Worm (Caenorhabditis elegans): ENCODE data around the gene cyp-25A3.

Gene cyp-25A3

ce11 chrIII:3857007-3857406 lies 17.5 kb upstream of the cyp-25A3 start:
- TF ChIP-seq hmg-1.2 (GFP tag; IDR thresholded peaks at IDR 0.05) (peak; percentile 96), cebp-1 (GFP tag; IDR thresholded peaks at IDR 0.05) (peak; percentile 73), cebp-1 (tag; optimal IDR thresholded peaks at IDR 0.05) (peak; percentile 39), let-526 (GFP tag; IDR thresholded peaks at IDR 0.05) (peak; percentile 85; the same call in 1 of the 2 replicates), Y95B8A.8 (GFP tag; IDR thresholded peaks at IDR 0.05) (0 out of 2 replicates have a peak, but pooled peaks have one; percentile 53), aptf-2 (GFP tag; conservative IDR thresholded peaks at IDR 0.05) (0 out of 2 replicates have a peak, but pooled peaks have one; percentile 15), C06A6.2 (GFP tag; conservative IDR thresholded peaks at IDR 0.05) (peak; percentile 68), egl-44 (GFP tag; IDR thresholded peaks at IDR 0.05) (0 out of 2 replicates have a peak, but pooled peaks have one; percentile 36), C17E4.6 (GFP tag; IDR thresholded peaks at IDR 0.05) (peak; percentile 47; the same call in 1 of the 2 replicates), egrh-3 (GFP tag; IDR thresholded peaks at IDR 0.05) (0 out of 2 replicates have a peak, but pooled peaks have one; percentile 11), egl-18 (GFP tag; IDR thresholded peaks at IDR 0.05) (peak; percentile 56; the same call in 1 of the 2 replicates), ztf-28 (GFP tag; IDR thresholded peaks at IDR 0.05) (peak; percentile 59; the same call in 1 of the 2 replicates), ceh-91 (GFP tag; IDR thresholded peaks at IDR 0.05) (peak; percentile 64; the same call in 1 of the 2 replicates), mcd-1 (GFP tag; IDR thresholded peaks at IDR 0.05) (peak; percentile 91), F33H1.4 (GFP tag; IDR thresholded peaks at IDR 0.05) (peak; percentile 59), ceh-27 (GFP tag; optimal IDR thresholded peaks at IDR 0.05) (peak; percentile 4), dox-1 (GFP tag; IDR thresholded peaks at IDR 0.05) (peak; percentile 91), attf-3 (GFP tag; conservative IDR thresholded peaks at IDR 0.05) (peak; percentile 68), ekl-4 (GFP tag; IDR thresholded peaks at IDR 0.05) (peak; percentile 50; the same call in 1 of the 2 replicates), pbrm-1 (GFP tag; IDR thresholded peaks at IDR 0.05) (peak; percentile 80), lin-40 (tag; optimal IDR thresholded peaks at IDR 0.05) (peak; percentile 50), attf-5 (GFP tag; optimal IDR thresholded peaks at IDR 0.05) (peak; percentile 28), K11D2.4 (GFP tag; IDR thresholded peaks at IDR 0.05) (peak; percentile 94), rcor-1 (GFP tag; IDR thresholded peaks at IDR 0.05) (peak; percentile 73), nfyb-1 (GFP tag; IDR thresholded peaks at IDR 0.05) (peak; percentile 89), sea-2 (GFP tag; IDR thresholded peaks at IDR 0.05) (0 out of 2 replicates have a peak, but pooled peaks have one; percentile 13), lin-54 (GFP tag; optimal IDR thresholded peaks at IDR 0.05) (peak; percentile 28), let-607 (tag; optimal IDR thresholded peaks at IDR 0.05) (peak in 1 of 2 experiments; percentile 60), bed-2 (GFP tag; IDR thresholded peaks at IDR 0.05) (peak; percentile 81)

- TF ChIP-seq Y53G8AR.9 (GFP tag; conservative IDR thresholded peaks at IDR 0.05) (0 out of 2 replicates have a peak, but pooled peaks have one; percentile 46), K11D2.4 (GFP tag; IDR thresholded peaks at IDR 0.05) (peak; percentile 95), lir-1 (GFP tag; conservative IDR thresholded peaks at IDR 0.05) (peak; percentile 76), attf-5 (GFP tag; optimal IDR thresholded peaks at IDR 0.05) (peak; percentile 60), let-526 (GFP tag; IDR thresholded peaks at IDR 0.05) (peak; percentile 88), rcor-1 (GFP tag; IDR thresholded peaks at IDR 0.05) (peak; percentile 72), egl-44 (GFP tag; IDR thresholded peaks at IDR 0.05) (0 out of 2 replicates have a peak, but pooled peaks have one; percentile 61), nfyb-1 (GFP tag; IDR thresholded peaks at IDR 0.05) (peak; percentile 94), ceh-100 (GFP tag; IDR thresholded peaks at IDR 0.05) (peak; percentile 44; the same call in 1 of the 2 replicates), egrh-3 (GFP tag; IDR thresholded peaks at IDR 0.05) (peak; percentile 70), aptf-2 (GFP tag; conservative IDR thresholded peaks at IDR 0.05) (peak; percentile 60; the same call in 1 of the 2 replicates), attf-3 (GFP tag; conservative IDR thresholded peaks at IDR 0.05) (peak; percentile 78), pbrm-1 (GFP tag; IDR thresholded peaks at IDR 0.05) (peak; percentile 88), lin-26 (GFP tag; IDR thresholded peaks at IDR 0.05) (0 out of 2 replicates have a peak, but pooled peaks have one; percentile 53), lin-40 (tag; optimal IDR thresholded peaks at IDR 0.05) (peak; percentile 35), Y95B8A.8 (GFP tag; IDR thresholded peaks at IDR 0.05) (peak; percentile 52; the same call in 1 of the 2 replicates), F33H1.4 (GFP tag; IDR thresholded peaks at IDR 0.05) (peak; percentile 60; the same call in 1 of the 2 replicates), bed-2 (GFP tag; IDR thresholded peaks at IDR 0.05) (peak; percentile 91), C06A6.2 (GFP tag; conservative IDR thresholded peaks at IDR 0.05) (peak; percentile 69; the same call in 1 of the 2 replicates), B0019.2 (GFP tag; conservative IDR thresholded peaks at IDR 0.05) (0 out of 2 replicates have a peak, but pooled peaks have one; percentile 29), lin-54 (GFP tag; optimal IDR thresholded peaks at IDR 0.05) (peak; percentile 22), Y67H2A.10 (GFP tag; conservative IDR thresholded peaks at IDR 0.05) (peak; percentile 80), sea-2 (GFP tag; IDR thresholded peaks at IDR 0.05) (peak; percentile 83; the same call in 1 of the 2 replicates), ztf-28 (GFP tag; IDR thresholded peaks at IDR 0.05) (peak; percentile 80; the same call in 1 of the 2 replicates), ceh-27 (GFP tag; optimal IDR thresholded peaks at IDR 0.05) (peak; percentile 20), ekl-4 (GFP tag; IDR thresholded peaks at IDR 0.05) (peak; percentile 70), dox-1 (GFP tag; IDR thresholded peaks at IDR 0.05) (peak; percentile 88), ztf-6 (GFP tag; IDR thresholded peaks at IDR 0.05) (peak; percentile 46; the same call in 1 of the 2 replicates), cebp-1 (GFP tag; IDR thresholded peaks at IDR 0.05) (peak; percentile 79), cebp-1 (tag; optimal IDR thresholded peaks at IDR 0.05) (peak; percentile 46), ceh-91 (GFP tag; IDR thresholded peaks at IDR 0.05) (peak; percentile 49; the same call in 1 of the 2 replicates), mcd-1 (GFP tag; IDR thresholded peaks at IDR 0.05) (peak; percentile 95), hmg-1.2 (GFP tag; IDR thresholded peaks at IDR 0.05) (peak; percentile 98)
Observed at ce11 chrIII:3854868-3855267, 15.3 kb upstream of the cyp-25A3 start.

Data from whole organism, young adult.